Fruit fly (Drosophila melanogaster): ENCODE measurements around the gene Catsup.

DNA sequence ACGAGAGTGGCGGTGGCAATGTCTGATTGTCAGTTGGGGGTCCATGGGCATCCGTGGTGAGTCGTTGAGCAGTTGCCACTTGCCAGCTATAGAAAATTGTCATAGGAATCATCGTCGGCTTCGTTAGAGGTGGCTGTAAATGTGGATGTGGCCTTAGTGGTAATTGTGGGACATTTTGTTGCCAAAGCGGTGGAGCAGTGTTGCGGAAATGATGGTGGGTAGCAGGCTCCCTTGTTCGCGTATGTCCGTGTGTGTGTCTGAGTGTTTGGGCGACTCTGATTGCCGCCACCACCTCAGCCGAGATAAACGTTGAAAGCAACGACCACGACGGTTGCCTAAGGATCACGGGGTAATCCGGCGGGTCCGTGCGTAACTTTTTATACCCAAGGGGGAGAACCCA is 24.6 kb upstream of the Catsup start:
- no peak for TF ChIP-seq Myc (optimal IDR thresholded peaks at IDR 0.05)
- no peak for TF ChIP-seq GATAd (GFP tag; optimal IDR thresholded peaks at IDR 0.05)
- no peak for TF ChIP-seq tai (GFP tag; optimal IDR thresholded peaks at IDR 0.05)
- TF ChIP-seq usp (GFP tag; optimal IDR thresholded peaks at IDR 0.05): no peak
- TF ChIP-seq h (GFP tag; optimal IDR thresholded peaks at IDR 0.05): no peak
- no peak for TF ChIP-seq pan (optimal IDR thresholded peaks at IDR 0.05)
- TF ChIP-seq dl (GFP tag; optimal IDR thresholded peaks at IDR 0.05; ENCODE audit: insufficient read depth in 1 of 2, partially characterized antibody in 2 of 2): no peak
- no peak for TF ChIP-seq sv (GFP tag; optimal IDR thresholded peaks at IDR 0.05)
- no peak for TF ChIP-seq dsf (GFP tag; optimal IDR thresholded peaks at IDR 0.05; ENCODE audit: borderline replicate concordance)
- no peak for TF ChIP-seq dmrt93B (GFP tag; optimal IDR thresholded peaks at IDR 0.05)
- no peak for TF ChIP-seq rgr (GFP tag; optimal IDR thresholded peaks at IDR 0.05)
- TF ChIP-seq jim (GFP tag; optimal IDR thresholded peaks at IDR 0.05): no peak
